Fruit fly (Drosophila melanogaster) whole organism, wandering third instar larva: ENCODE measurements around the gene Spase25.
A peak's percentile ranks its signal among the peaks of the same experiment; 100 is the strongest.

Experiments used
- Dif ChIP-seq: fragments of 200-275, 200-300 bp; sonication (Bioruptor generic); optimal IDR thresholded peaks from 2 replicates; lab custom pipeline; 2018; ENCODE audit warnings: missing biosample characterization, missing genetic modification characterization; ENCODE audit not compliant: partially characterized antibody
- Hr78 ChIP-seq: fragments of >200 bp; optimal IDR thresholded peaks from 2 replicates; lab custom pipeline; 2017; ENCODE audit warnings: missing biosample characterization, missing genetic modification characterization
- Myc ChIP-seq: fragments of >200 bp; optimal IDR thresholded peaks from 2 replicates; lab custom pipeline; 2017
- br ChIP-seq: fragments of 200-800 bp; sonication (Bioruptor generic); optimal IDR thresholded peaks from 2 replicates; lab custom pipeline; 2016; ENCODE audit warnings: missing biosample characterization, missing genetic modification characterization
- dsf ChIP-seq: sonication (Bioruptor generic); optimal IDR thresholded peaks from 2 replicates; lab custom pipeline; 2016; ENCODE audit warnings: missing biosample characterization, missing genetic modification characterization, borderline replicate concordance
- h ChIP-seq: fragments of 200-800 bp; sonication (Bioruptor generic); optimal IDR thresholded peaks from 3 replicates; lab custom pipeline; 2016; ENCODE audit warnings: missing biosample characterization, mild to moderate bottlenecking, missing genetic modification characterization
- usp ChIP-seq: fragments of >200 bp; optimal IDR thresholded peaks from 2 replicates; lab custom pipeline; 2017; ENCODE audit warnings: missing biosample characterization, missing genetic modification characterization

DNA sequence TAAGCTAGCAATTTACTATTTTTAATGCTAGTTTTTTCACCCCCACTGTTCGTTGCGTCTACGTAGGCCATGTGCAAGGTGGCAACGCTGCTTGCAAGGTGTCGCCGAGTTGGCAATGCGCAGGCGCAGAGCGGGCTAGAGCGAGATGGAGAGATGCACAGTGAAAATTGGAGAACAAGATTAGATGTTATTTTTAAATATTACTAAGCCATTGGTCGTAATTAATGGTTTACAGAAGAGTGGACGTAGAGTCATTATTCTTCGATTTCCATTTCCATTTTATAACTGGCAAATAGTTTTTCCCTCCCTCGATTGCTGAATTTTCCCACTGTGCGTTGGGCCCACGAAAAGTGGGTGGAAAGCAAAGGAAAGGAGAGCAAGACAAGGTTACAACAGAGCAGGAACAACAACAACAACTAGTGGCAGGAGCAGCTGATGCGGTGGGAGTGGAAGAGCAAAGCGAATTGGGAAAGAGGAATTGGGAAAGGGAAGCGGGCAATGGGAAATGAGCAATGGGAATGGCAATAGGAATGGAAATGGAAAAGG is 32.1 kb upstream of the Spase25 start:
- TF ChIP-seq dsf (GFP tag; lab: Kevin White, UChicago) = no peak
- no peak for TF ChIP-seq Hr78 (GFP tag; lab: Kevin White, UChicago)
- no peak for TF ChIP-seq usp (GFP tag; lab: Kevin White, UChicago)
- TF ChIP-seq Dif (GFP tag; lab: Kevin White, UChicago) = no peak
- TF ChIP-seq Myc (lab: Kevin White, UChicago) = no peak
- TF ChIP-seq h (GFP tag; lab: Kevin White, UChicago) = peak; percentile 78
- TF ChIP-seq br (GFP tag; lab: Kevin White, UChicago) = peak; percentile 44
